Worm (Caenorhabditis elegans): ENCODE data around the gene F56C3.4.
"Not testable (repeated sequence)": the region's sequence is repeated elsewhere in the genome, so short reads cannot be mapped to it uniquely, and the experiment has no call there.

The F56C3.4 gene

DNA sequence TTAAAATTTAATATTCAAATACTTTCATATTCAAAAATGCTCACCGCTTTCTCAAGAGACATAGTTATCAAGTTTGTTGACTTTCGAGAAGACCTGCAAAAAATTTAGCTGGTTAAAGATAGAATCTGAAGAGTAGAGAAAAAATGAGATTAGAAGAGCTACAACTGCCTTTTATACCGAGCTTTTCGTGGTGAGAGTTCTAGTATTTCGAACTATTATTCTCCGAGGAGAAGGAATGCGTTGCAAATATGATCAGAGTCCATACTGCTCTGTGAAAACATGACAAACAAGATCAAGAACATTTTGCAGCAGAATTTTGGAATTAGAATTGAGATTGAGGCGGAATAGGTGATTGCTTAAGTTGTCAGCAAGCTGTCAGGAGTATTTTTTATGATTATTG lies at the start of gene F56C3.4:
Gene F56C3.4, minus strand, starts transcription at position 101 of the 400 bp plus-strand sequence.
- TF ChIP-seq F13C5.2 (tag; optimal IDR thresholded peaks at IDR 0.05) (no peak), ets-7 (tag; optimal IDR thresholded peaks at IDR 0.05) (no peak), hmg-4 (GFP tag; optimal IDR thresholded peaks at IDR 0.05) (no peak), ceh-13 (GFP tag; optimal IDR thresholded peaks at IDR 0.05) (no peak), ama-1 (optimal IDR thresholded peaks at IDR 0.05) (no peak), tra-4 (tag; optimal IDR thresholded peaks at IDR 0.05) (no peak), aly-1 (tag; optimal IDR thresholded peaks at IDR 0.05) (no peak), flt-1 (GFP tag; IDR thresholded peaks at IDR 0.05) (no peak), sea-1 (GFP tag; conservative IDR thresholded peaks at IDR 0.05) (no peak), scrt-1 (GFP tag; IDR thresholded peaks at IDR 0.05) (no peak), tbx-37 (GFP tag; conservative IDR thresholded peaks at IDR 0.05) (no peak), tbx-11 (GFP tag; IDR thresholded peaks at IDR 0.05) (no peak), hmbx-1 (tag; optimal IDR thresholded peaks at IDR 0.05) (no peak), B0310.2 (tag; optimal IDR thresholded peaks at IDR 0.05) (no peak), ceh-36 (tag; optimal IDR thresholded peaks at IDR 0.05) (no peak), hnd-1 (tag; optimal IDR thresholded peaks at IDR 0.05) (no peak), pes-1 (GFP tag; IDR thresholded peaks at IDR 0.05) (no peak)

DNA sequence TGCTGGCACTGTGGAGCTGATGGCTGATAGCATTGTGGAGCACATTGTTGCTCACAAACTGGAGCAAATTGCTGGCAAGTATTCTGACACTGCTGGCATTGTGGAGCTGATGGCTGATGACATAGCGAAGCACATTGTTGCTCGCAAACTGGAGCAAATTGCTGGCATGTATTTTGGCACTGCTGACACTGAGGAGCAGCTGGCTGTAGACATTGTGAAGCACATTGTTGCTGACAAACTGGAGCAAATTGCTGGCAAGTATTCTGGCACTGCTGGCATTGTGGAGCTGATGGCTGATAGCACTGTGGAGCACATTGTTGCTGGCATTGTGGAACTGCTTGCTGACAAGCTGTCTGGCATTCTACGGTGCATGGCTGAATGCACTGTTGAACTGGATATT lies 48.7 kb upstream of the F56C3.4 start:
- TF ChIP-seq hmg-4 (GFP tag; optimal IDR thresholded peaks at IDR 0.05) (no peak), flt-1 (GFP tag; IDR thresholded peaks at IDR 0.05) (no peak), tbx-11 (GFP tag; IDR thresholded peaks at IDR 0.05) (no peak), sea-1 (GFP tag; conservative IDR thresholded peaks at IDR 0.05) (no peak), hmbx-1 (tag; optimal IDR thresholded peaks at IDR 0.05) (no peak), tra-4 (tag; optimal IDR thresholded peaks at IDR 0.05) (no peak), aly-1 (tag; optimal IDR thresholded peaks at IDR 0.05) (no peak), ceh-13 (GFP tag; optimal IDR thresholded peaks at IDR 0.05) (no peak), ets-7 (tag; optimal IDR thresholded peaks at IDR 0.05) (no peak), B0310.2 (tag; optimal IDR thresholded peaks at IDR 0.05) (no peak), pes-1 (GFP tag; IDR thresholded peaks at IDR 0.05) (no peak), tbx-37 (GFP tag; conservative IDR thresholded peaks at IDR 0.05) (no peak), scrt-1 (GFP tag; IDR thresholded peaks at IDR 0.05) (no peak), ceh-36 (tag; optimal IDR thresholded peaks at IDR 0.05) (no peak), hnd-1 (tag; optimal IDR thresholded peaks at IDR 0.05) (no peak), F13C5.2 (tag; optimal IDR thresholded peaks at IDR 0.05) (no peak), ama-1 (optimal IDR thresholded peaks at IDR 0.05) (no peak)

DNA sequence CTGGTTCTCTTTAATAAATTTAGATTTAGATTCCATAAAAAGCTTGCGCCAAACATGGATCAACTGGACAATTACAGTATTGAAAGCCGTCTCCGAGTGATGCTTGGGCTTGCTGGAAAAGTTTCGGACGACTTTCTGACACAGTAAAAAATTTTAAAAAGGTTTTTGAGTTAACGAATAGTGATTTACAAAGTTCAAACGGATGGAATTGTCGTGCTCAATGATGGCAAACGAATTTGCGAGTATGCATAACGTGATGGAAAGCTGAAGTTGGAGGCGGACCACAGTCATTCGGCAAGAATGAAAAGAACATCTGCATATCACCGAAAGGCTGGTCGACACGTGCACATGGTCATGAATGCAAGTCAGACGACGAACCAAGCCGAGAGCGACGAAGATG lies 43.4 kb upstream of the F56C3.4 start, which contains the start of gene ZK402.1:
Gene ZK402.1, plus strand, starts transcription at position 301 of the 400 bp plus-strand sequence.
- not testable (repeated sequence) for TF ChIP-seq hnd-1 (tag; optimal IDR thresholded peaks at IDR 0.05); flt-1 (GFP tag; IDR thresholded peaks at IDR 0.05); sea-1 (GFP tag; conservative IDR thresholded peaks at IDR 0.05)

DNA sequence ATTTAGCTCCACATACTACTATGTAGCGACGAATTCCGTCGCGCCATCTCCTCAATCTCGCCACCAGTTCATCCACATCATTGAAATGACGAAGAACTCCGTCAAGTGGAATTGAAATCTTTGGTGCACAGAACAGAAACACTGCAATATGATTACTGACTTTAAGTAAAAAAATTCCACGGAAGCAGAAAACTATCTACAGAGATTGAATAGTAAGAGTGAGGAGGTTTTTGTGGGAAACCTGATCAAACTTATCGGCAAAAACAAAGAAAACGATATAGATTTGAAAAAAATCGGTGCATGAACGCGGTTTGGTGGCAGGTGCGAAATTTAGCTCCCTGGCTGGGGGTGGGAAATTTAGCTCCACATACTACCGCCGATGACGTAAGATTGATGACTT lies 42.9 kb upstream of the F56C3.4 start, which contains the start of gene ZK402.2:
Gene ZK402.2, plus strand, starts transcription at position 301 of the 400 bp plus-strand sequence.
- not testable (repeated sequence) for TF ChIP-seq ama-1 (optimal IDR thresholded peaks at IDR 0.05); aly-1 (tag; optimal IDR thresholded peaks at IDR 0.05); hmbx-1 (tag; optimal IDR thresholded peaks at IDR 0.05)

DNA sequence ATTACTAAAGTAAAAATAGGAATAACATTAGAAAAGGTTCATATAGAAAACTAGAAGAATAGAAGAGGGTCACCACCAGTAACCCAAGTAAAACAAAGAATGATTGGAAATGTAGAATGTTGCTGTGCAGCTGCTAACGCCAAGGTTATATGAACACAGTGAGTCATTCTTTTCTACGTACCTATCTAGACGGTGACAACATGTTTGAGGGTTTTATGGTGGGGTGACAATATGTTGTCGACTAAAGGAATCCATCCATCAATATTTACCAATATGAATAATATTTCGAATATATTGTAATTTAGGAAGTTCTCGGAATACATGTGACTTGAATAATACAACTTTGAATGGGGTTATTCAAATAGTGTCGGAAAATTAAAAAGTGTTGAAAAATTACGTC lies 40.7 kb upstream of the F56C3.4 start, which contains the start of gene ZK402.5:
Gene ZK402.5, minus strand, starts transcription at position 101 of the 400 bp plus-strand sequence.
- TF ChIP-seq sea-1 (GFP tag; conservative IDR thresholded peaks at IDR 0.05) (no peak), ceh-36 (tag; optimal IDR thresholded peaks at IDR 0.05) (no peak), hmbx-1 (tag; optimal IDR thresholded peaks at IDR 0.05) (no peak), tbx-37 (GFP tag; conservative IDR thresholded peaks at IDR 0.05) (no peak), scrt-1 (GFP tag; IDR thresholded peaks at IDR 0.05) (no peak), hnd-1 (tag; optimal IDR thresholded peaks at IDR 0.05) (no peak), ets-7 (tag; optimal IDR thresholded peaks at IDR 0.05) (no peak), hmg-4 (GFP tag; optimal IDR thresholded peaks at IDR 0.05) (no peak), tbx-11 (GFP tag; IDR thresholded peaks at IDR 0.05) (no peak), B0310.2 (tag; optimal IDR thresholded peaks at IDR 0.05) (no peak)

DNA sequence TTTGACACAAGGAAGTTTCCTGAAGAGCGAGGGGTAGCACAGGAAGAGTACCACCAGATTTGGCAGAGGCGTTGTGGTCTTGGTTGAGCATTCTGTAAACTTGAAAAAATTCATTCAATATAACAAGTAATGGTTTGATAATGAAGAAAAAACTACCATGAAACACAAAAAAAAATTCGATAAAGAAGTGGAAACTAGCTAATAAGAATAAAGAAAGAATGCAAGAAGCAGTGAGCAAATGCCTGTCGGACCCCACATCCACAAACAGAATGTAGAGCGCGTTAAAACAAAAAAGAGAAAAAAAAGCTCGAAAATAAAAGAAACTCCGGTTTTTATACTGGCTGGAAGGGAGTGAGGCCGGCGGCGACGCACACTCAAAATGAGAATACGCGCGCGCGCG lies 37.0 kb upstream of the F56C3.4 start, which contains the start of gene H39E20.1:
Gene H39E20.1, minus strand, starts transcription at position 101 of the 400 bp plus-strand sequence.
- TF ChIP-seq tbx-11 (GFP tag; IDR thresholded peaks at IDR 0.05) = no peak
- no peak for TF ChIP-seq aly-1 (tag; optimal IDR thresholded peaks at IDR 0.05)
- TF ChIP-seq B0310.2 (tag; optimal IDR thresholded peaks at IDR 0.05) = no peak
- no peak for TF ChIP-seq pes-1 (GFP tag; IDR thresholded peaks at IDR 0.05)
- no peak for TF ChIP-seq hmg-4 (GFP tag; optimal IDR thresholded peaks at IDR 0.05)
- no peak for TF ChIP-seq ceh-13 (GFP tag; optimal IDR thresholded peaks at IDR 0.05)
- TF ChIP-seq ama-1 (optimal IDR thresholded peaks at IDR 0.05) = no peak
- TF ChIP-seq ets-7 (tag; optimal IDR thresholded peaks at IDR 0.05) = no peak
- TF ChIP-seq hnd-1 (tag; optimal IDR thresholded peaks at IDR 0.05) = no peak
- no peak for TF ChIP-seq hmbx-1 (tag; optimal IDR thresholded peaks at IDR 0.05)
- no peak for TF ChIP-seq scrt-1 (GFP tag; IDR thresholded peaks at IDR 0.05)

DNA sequence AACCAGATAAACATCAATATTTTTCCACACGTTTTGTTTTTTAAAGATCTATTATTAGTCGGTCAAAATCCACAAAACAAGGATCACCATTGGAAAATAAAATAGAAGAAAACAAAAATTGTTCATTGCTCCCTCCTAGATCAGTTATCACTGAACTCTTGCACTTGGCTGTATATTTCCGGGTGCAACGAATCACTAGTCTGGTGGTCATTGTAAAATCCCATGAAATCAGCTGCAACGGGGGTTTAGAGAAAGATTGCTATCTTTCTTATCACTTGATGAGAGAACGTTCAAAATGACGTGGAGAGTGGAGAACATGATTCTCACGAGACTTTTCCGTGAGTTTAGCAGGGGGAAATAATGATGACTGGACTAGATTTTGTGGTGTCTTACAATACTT lies 35.3 kb upstream of the F56C3.4 start:
- TF ChIP-seq sea-1 (GFP tag; conservative IDR thresholded peaks at IDR 0.05) (no peak), tbx-37 (GFP tag; conservative IDR thresholded peaks at IDR 0.05) (no peak), ceh-13 (GFP tag; optimal IDR thresholded peaks at IDR 0.05) (no peak), F13C5.2 (tag; optimal IDR thresholded peaks at IDR 0.05) (no peak), tbx-11 (GFP tag; IDR thresholded peaks at IDR 0.05) (no peak), flt-1 (GFP tag; IDR thresholded peaks at IDR 0.05) (no peak), hmbx-1 (tag; optimal IDR thresholded peaks at IDR 0.05) (no peak), tra-4 (tag; optimal IDR thresholded peaks at IDR 0.05) (no peak), scrt-1 (GFP tag; IDR thresholded peaks at IDR 0.05) (no peak), B0310.2 (tag; optimal IDR thresholded peaks at IDR 0.05) (no peak), pes-1 (GFP tag; IDR thresholded peaks at IDR 0.05) (no peak), aly-1 (tag; optimal IDR thresholded peaks at IDR 0.05) (no peak), ets-7 (tag; optimal IDR thresholded peaks at IDR 0.05) (no peak)

DNA sequence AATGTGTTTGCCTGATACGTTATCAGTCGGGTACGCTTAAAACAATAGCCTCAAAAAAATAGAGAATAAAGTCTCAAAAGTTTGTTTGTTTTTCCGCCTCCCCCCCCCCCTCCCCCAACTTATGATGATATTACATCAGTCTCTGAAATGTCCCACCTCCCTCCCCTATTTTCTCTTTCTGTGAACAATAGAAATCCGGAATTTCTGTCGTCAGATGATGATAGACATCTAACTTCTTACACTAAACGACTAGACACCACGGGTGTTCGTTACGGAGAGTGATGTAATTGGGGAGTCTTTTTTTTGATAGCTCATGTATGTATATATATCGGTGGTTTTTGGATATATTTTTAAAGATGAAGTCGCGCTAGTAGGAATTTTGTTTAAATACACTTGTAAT lies 33.9 kb upstream of the F56C3.4 start:
- TF ChIP-seq tra-4 (tag; optimal IDR thresholded peaks at IDR 0.05) = no peak
- no peak for TF ChIP-seq hmbx-1 (tag; optimal IDR thresholded peaks at IDR 0.05)
- TF ChIP-seq ama-1 (optimal IDR thresholded peaks at IDR 0.05) = no peak
- no peak for TF ChIP-seq ets-7 (tag; optimal IDR thresholded peaks at IDR 0.05)
- TF ChIP-seq B0310.2 (tag; optimal IDR thresholded peaks at IDR 0.05) = no peak
- no peak for TF ChIP-seq ceh-13 (GFP tag; optimal IDR thresholded peaks at IDR 0.05)
- no peak for TF ChIP-seq aly-1 (tag; optimal IDR thresholded peaks at IDR 0.05)

Measured in whole organism, early embryonic.